Worm (Caenorhabditis elegans) whole organism, mixed stage, embryonic: ENCODE data around the gene spp-19.

ENCODE experiments used
- M03D4.4 ChIP-seq: sonication (generic microtip); optimal IDR thresholded peaks from 2 replicates; lab custom pipeline; 2017; ENCODE audit warnings: mild to moderate bottlenecking, missing genetic modification characterization, missing compliant biosample characterization
- lin-13 ChIP-seq: fragments of 150-350 bp; optimal IDR thresholded peaks from 2 replicates; lab custom pipeline; 2014; ENCODE audit warnings: missing biosample characterization, missing genetic modification characterization
- lsy-2 ChIP-seq: fragments of 150-350 bp; optimal IDR thresholded peaks from 2 replicates; lab custom pipeline; 2014; ENCODE audit warnings: missing biosample characterization, missing genetic modification characterization
- mab-5 ChIP-seq: fragments of 150-350 bp; optimal IDR thresholded peaks from 2 replicates; lab custom pipeline; 2014; ENCODE audit warnings: missing biosample characterization, missing genetic modification characterization
- mep-1 ChIP-seq: fragments of 150-350 bp; optimal IDR thresholded peaks from 2 replicates; lab custom pipeline; 2017; ENCODE audit warnings: missing biosample characterization, missing genetic modification reagents, missing genetic modification characterization, inconsistent platforms
- nhr-12 ChIP-seq: fragments of 150-350 bp; optimal IDR thresholded peaks from 2 replicates; lab custom pipeline; 2014; ENCODE audit warnings: missing biosample characterization, missing genetic modification characterization
- nhr-237 ChIP-seq: fragments of 150-350 bp; optimal IDR thresholded peaks from 2 replicates; lab custom pipeline; 2014; ENCODE audit warnings: missing biosample characterization, missing genetic modification characterization
- nhr-28 ChIP-seq: fragments of 150-350 bp; optimal IDR thresholded peaks from 2 replicates; lab custom pipeline; 2014; ENCODE audit warnings: missing biosample characterization, missing genetic modification characterization
- nhr-76 ChIP-seq: sonication (generic microtip); optimal IDR thresholded peaks from 2 replicates; lab custom pipeline; 2017; ENCODE audit warnings: missing biosample characterization, missing genetic modification characterization
- snpc-4 ChIP-seq: fragments of 150-350 bp; optimal IDR thresholded peaks from 2 replicates; lab custom pipeline; 2014; ENCODE audit warnings: missing biosample characterization, missing genetic modification characterization
- sptf-1 ChIP-seq: sonication (generic microtip); optimal IDR thresholded peaks from 2 replicates; lab custom pipeline; 2017; ENCODE audit warnings: mild to moderate bottlenecking, missing genetic modification characterization, moderate library complexity, missing compliant biosample characterization
- tbx-8 ChIP-seq: fragments of 200-800 bp; sonication (Bioruptor generic); optimal IDR thresholded peaks from 2 replicates; lab custom pipeline; 2018; ENCODE audit warnings: mild to moderate bottlenecking, missing genetic modification characterization, moderate library complexity, missing compliant biosample characterization
- unc-39 ChIP-seq: fragments of 150-350 bp; optimal IDR thresholded peaks from 2 replicates; lab custom pipeline; 2014; ENCODE audit warnings: missing biosample characterization, missing genetic modification characterization
- ztf-11 ChIP-seq: fragments of 150-350 bp; optimal IDR thresholded peaks from 2 replicates; lab custom pipeline; 2014; ENCODE audit warnings: missing biosample characterization, missing genetic modification characterization

DNA sequence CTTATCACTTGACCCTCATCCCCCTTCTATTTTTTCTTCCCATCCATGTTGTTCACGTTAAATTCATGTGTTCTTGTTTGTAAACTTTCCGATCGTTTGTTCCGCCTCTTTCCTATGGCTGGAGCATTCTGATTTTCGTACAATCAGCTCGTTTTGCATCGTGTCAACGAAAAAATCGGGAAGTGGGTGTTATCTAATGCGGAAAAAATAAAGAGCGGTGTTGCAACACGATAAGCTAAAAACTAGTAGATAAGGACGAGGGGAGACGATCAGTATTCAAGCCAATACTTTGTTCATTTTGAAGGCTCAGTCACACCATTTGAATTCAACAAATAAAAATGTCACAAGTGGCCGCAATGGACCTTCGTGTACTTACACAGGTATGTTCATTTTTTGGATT lies 36.7 kb downstream of the spp-19 start, which contains the start of gene acs-1:
- TF ChIP-seq nhr-12 (no peak), lin-13 (tag; lab: Kevin White, UChicago) (no peak), M03D4.4 (tag; lab: Kevin White, UChicago) (no peak), ztf-11 (tag; lab: Kevin White, UChicago) (no peak), nhr-28 (tag; lab: Kevin White, UChicago) (no peak), tbx-8 (GFP tag; lab: Kevin White, UChicago) (no peak), mep-1 (tag; lab: Kevin White, UChicago) (no peak), sptf-1 (tag; lab: Kevin White, UChicago) (no peak), nhr-76 (no peak), mab-5 (no peak), snpc-4 (tag; lab: Kevin White, UChicago) (no peak), nhr-237 (no peak), unc-39 (tag; lab: Kevin White, UChicago) (no peak), lsy-2 (no peak)
